Fruit fly (Drosophila melanogaster): ENCODE results near the gene CG14543.

Gene CG14543

dm6 chr3R:26081380-26081991, 25.1 kb downstream of the CG14543 start (continued):
- TF ChIP-seq CG1024 (GFP tag; IDR thresholded peaks at IDR 0.05) (peak; percentile 54; the same call in 1 of the 2 replicates), prd (optimal IDR thresholded peaks at IDR 0.05) (no peak), prd (GFP tag; IDR thresholded peaks at IDR 0.05) (peak; percentile 67; the same call in 2 of the 3 replicates), CG8388 (GFP tag; optimal IDR thresholded peaks at IDR 0.05) (peak; percentile 54), lbe (GFP tag; optimal IDR thresholded peaks at IDR 0.05) (peak; percentile 43), CG9817 (tag; optimal IDR thresholded peaks at IDR 0.05) (no peak), cg (GFP tag; optimal IDR thresholded peaks at IDR 0.05) (no peak), CG3163 (GFP tag; optimal IDR thresholded peaks at IDR 0.05) (no peak), her (GFP tag; optimal IDR thresholded peaks at IDR 0.05) (no peak), CG6689 (GFP tag; IDR thresholded peaks at IDR 0.05) (peak; percentile 46; the same call in 1 of the 2 replicates), odd (GFP tag; optimal IDR thresholded peaks at IDR 0.05) (peak; percentile 3), CG2875 (GFP tag; optimal IDR thresholded peaks at IDR 0.05) (peak; percentile 19), CG18262 (tag; optimal IDR thresholded peaks at IDR 0.05) (peak; percentile 78), CG10209 (GFP tag; optimal IDR thresholded peaks at IDR 0.05) (peak; percentile 24), slbo (GFP tag; IDR thresholded peaks at IDR 0.05) (peak; percentile 6; the same call in 1 of the 2 replicates), tgo (GFP tag; IDR thresholded peaks at IDR 0.05) (peak; percentile 52; the same call in 2 of the 3 replicates), sob (GFP tag; IDR thresholded peaks at IDR 0.05) (peak; percentile 36; the same call in 1 of the 2 replicates), otp (GFP tag; IDR thresholded peaks at IDR 0.05) (0 out of 3 replicates have a peak, but pooled peaks have one; percentile 42), Hsf (GFP tag; optimal IDR thresholded peaks at IDR 0.05) (no peak), kay (GFP tag; optimal IDR thresholded peaks at IDR 0.05) (peak; percentile 53), Usf (GFP tag; optimal IDR thresholded peaks at IDR 0.05) (no peak), CG12104 (GFP tag; optimal IDR thresholded peaks at IDR 0.05) (no peak), CG12219 (GFP tag; optimal IDR thresholded peaks at IDR 0.05) (peak; percentile 28), grau (tag; optimal IDR thresholded peaks at IDR 0.05) (peak; percentile 48), so (GFP tag; IDR thresholded peaks at IDR 0.05) (0 out of 3 replicates have a peak, but pooled peaks have one; percentile 54), ATbp (GFP tag; optimal IDR thresholded peaks at IDR 0.05) (peak; percentile 53), D19A (tag; optimal IDR thresholded peaks at IDR 0.05) (peak; percentile 60), CG1602 (GFP tag; optimal IDR thresholded peaks at IDR 0.05) (peak; percentile 32), crol (GFP tag; IDR thresholded peaks at IDR 0.05) (peak; percentile 33; the same call in 1 of the 2 replicates), Hr51 (GFP tag; optimal IDR thresholded peaks at IDR 0.05) (peak in 1 of 2 experiments; percentile 53), bsh (GFP tag; optimal IDR thresholded peaks at IDR 0.05) (peak; percentile 31 to 84), CkIIα-i1 (GFP tag; IDR thresholded peaks at IDR 0.05) (no peak), lola (GFP tag; optimal IDR thresholded peaks at IDR 0.05) (peak in 1 of 3 experiments; percentile 79), lab (GFP tag; optimal IDR thresholded peaks at IDR 0.05) (peak; percentile 51), CG15269 (tag; optimal IDR thresholded peaks at IDR 0.05) (peak; percentile 48), CG2202 (tag; optimal IDR thresholded peaks at IDR 0.05) (peak; percentile 51), inv (GFP tag; IDR thresholded peaks at IDR 0.05; ENCODE audit: partially characterized antibody) (no peak), Eip74EF (GFP tag; optimal IDR thresholded peaks at IDR 0.05) (peak in 1 of 2 experiments; percentile 47), ap (GFP tag; IDR thresholded peaks at IDR 0.05) (0 out of 2 replicates have a peak, but pooled peaks have one; percentile 18), lilli (GFP tag; optimal IDR thresholded peaks at IDR 0.05) (peak; percentile 15), CG4424 (GFP tag; optimal IDR thresholded peaks at IDR 0.05) (peak; percentile 58), CG13296 (GFP tag; optimal IDR thresholded peaks at IDR 0.05) (no peak), dysf (GFP tag; IDR thresholded peaks at IDR 0.05) (peak; percentile 78), CG10274 (GFP tag; optimal IDR thresholded peaks at IDR 0.05) (no peak), CG18599 (GFP tag; optimal IDR thresholded peaks at IDR 0.05) (peak; percentile 24), pan (optimal IDR thresholded peaks at IDR 0.05) (no peak), pan (GFP tag; optimal IDR thresholded peaks at IDR 0.05 in 1 of 2, IDR thresholded peaks at IDR 0.05 in 1 of 2) (peak in 1 of 2 experiments; percentile 61), CG31441 (GFP tag; IDR thresholded peaks at IDR 0.05) (peak; percentile 77)
